Worm (Caenorhabditis elegans) whole organism, mixed stage, embryonic: ENCODE results near the gene tctn-1.
"Not testable (repeated sequence)": the region's sequence is repeated elsewhere in the genome, so short reads cannot be mapped to it uniquely, and the experiment has no call there.

Experiments
- M03D4.4 ChIP-seq: sonication (generic microtip); optimal IDR thresholded peaks from 2 replicates; lab custom pipeline; 2017; ENCODE audit warnings: mild to moderate bottlenecking, missing genetic modification characterization, missing compliant biosample characterization
- blmp-1 ChIP-seq: fragments of 150-350 bp; optimal IDR thresholded peaks from 2 replicates; lab custom pipeline; 2014; ENCODE audit warnings: missing biosample characterization, missing genetic modification characterization
- ceh-83 ChIP-seq: fragments of 200-800 bp; sonication (Bioruptor generic); optimal IDR thresholded peaks from 2 replicates; lab custom pipeline; 2018; ENCODE audit warnings: mild to moderate bottlenecking, missing genetic modification characterization, missing compliant biosample characterization
- ces-1 ChIP-seq: fragments of 150-350 bp; optimal IDR thresholded peaks from 2 replicates; lab custom pipeline; 2014; ENCODE audit warnings: missing biosample characterization, missing genetic modification reagents, missing genetic modification characterization
- cnd-1 ChIP-seq: fragments of 200-800 bp; sonication (Bioruptor generic); optimal IDR thresholded peaks from 2 replicates; lab custom pipeline; 2018; ENCODE audit warnings: mild to moderate bottlenecking, missing genetic modification characterization, missing compliant biosample characterization
- drap-1 ChIP-seq: fragments of 200-800 bp; sonication (Bioruptor generic); optimal IDR thresholded peaks from 3 replicates; lab custom pipeline; 2018; ENCODE audit warnings: mild to moderate bottlenecking, missing genetic modification characterization, missing compliant biosample characterization
- elt-1 ChIP-seq: sonication (generic microtip); optimal IDR thresholded peaks from 2 replicates; lab custom pipeline; 2017; ENCODE audit warnings: missing genetic modification characterization, mild to moderate bottlenecking, missing compliant biosample characterization, antibody characterized with exemption, moderate library complexity, borderline replicate concordance; ENCODE audit not compliant: insufficient read depth
- flh-1 ChIP-seq: fragments of 200-800 bp; sonication (Bioruptor generic); optimal IDR thresholded peaks from 2 replicates; lab custom pipeline; 2018; ENCODE audit warnings: mild to moderate bottlenecking, missing genetic modification characterization, moderate library complexity, missing compliant biosample characterization
- ham-2 ChIP-seq: fragments of 200-800 bp; sonication (Bioruptor generic); optimal IDR thresholded peaks from 2 replicates; lab custom pipeline; 2018; ENCODE audit warnings: mild to moderate bottlenecking, missing genetic modification characterization, missing compliant biosample characterization
- hlh-1 ChIP-seq: fragments of 150-350 bp; optimal IDR thresholded peaks from 2 replicates; lab custom pipeline; 2014; ENCODE audit warnings: missing biosample characterization, missing genetic modification reagents, missing genetic modification characterization
- lin-13 ChIP-seq: fragments of 150-350 bp; optimal IDR thresholded peaks from 2 replicates; lab custom pipeline; 2014; ENCODE audit warnings: missing biosample characterization, missing genetic modification characterization
- lin-32 ChIP-seq: fragments of 200-800 bp; sonication (Bioruptor generic); optimal IDR thresholded peaks from 2 replicates; lab custom pipeline; 2018; ENCODE audit warnings: mild to moderate bottlenecking, missing genetic modification characterization, missing compliant biosample characterization
- lsy-2 ChIP-seq: fragments of 150-350 bp; optimal IDR thresholded peaks from 2 replicates; lab custom pipeline; 2014; ENCODE audit warnings: missing biosample characterization, missing genetic modification characterization
- mep-1 ChIP-seq: fragments of 150-350 bp; optimal IDR thresholded peaks from 2 replicates; lab custom pipeline; 2017; ENCODE audit warnings: missing biosample characterization, missing genetic modification reagents, missing genetic modification characterization, inconsistent platforms
- mls-2 ChIP-seq: sonication (generic microtip); optimal IDR thresholded peaks from 2 replicates; lab custom pipeline; 2016; ENCODE audit warnings: mild to moderate bottlenecking, missing genetic modification characterization, moderate library complexity, missing compliant biosample characterization
- nhr-28 ChIP-seq: fragments of 150-350 bp; optimal IDR thresholded peaks from 2 replicates; lab custom pipeline; 2014; ENCODE audit warnings: missing biosample characterization, missing genetic modification characterization
- nhr-76 ChIP-seq: sonication (generic microtip); optimal IDR thresholded peaks from 2 replicates; lab custom pipeline; 2017; ENCODE audit warnings: missing biosample characterization, missing genetic modification characterization
- pha-4 ChIP-seq: fragments of 150-350 bp; optimal IDR thresholded peaks from 2 replicates; lab custom pipeline; 2018; ENCODE audit warnings: missing biosample characterization, missing genetic modification reagents, missing genetic modification characterization
- sem-2 ChIP-seq: fragments of 200-800 bp; sonication (Bioruptor generic); optimal IDR thresholded peaks from 2 replicates; lab custom pipeline; 2018; ENCODE audit warnings: mild to moderate bottlenecking, missing genetic modification characterization, missing compliant biosample characterization
- snpc-4 ChIP-seq: fragments of 150-350 bp; optimal IDR thresholded peaks from 2 replicates; lab custom pipeline; 2014; ENCODE audit warnings: missing biosample characterization, missing genetic modification characterization
- sptf-1 ChIP-seq: sonication (generic microtip); optimal IDR thresholded peaks from 2 replicates; lab custom pipeline; 2017; ENCODE audit warnings: mild to moderate bottlenecking, missing genetic modification characterization, moderate library complexity, missing compliant biosample characterization
- tbx-8 ChIP-seq: fragments of 200-800 bp; sonication (Bioruptor generic); optimal IDR thresholded peaks from 2 replicates; lab custom pipeline; 2018; ENCODE audit warnings: mild to moderate bottlenecking, missing genetic modification characterization, moderate library complexity, missing compliant biosample characterization
- unc-120 ChIP-seq: sonication (generic microtip); optimal IDR thresholded peaks from 2 replicates; lab custom pipeline; 2017; ENCODE audit warnings: missing genetic modification characterization, missing compliant biosample characterization; ENCODE audit not compliant: poor library complexity, severe bottlenecking
- unc-39 ChIP-seq: fragments of 150-350 bp; optimal IDR thresholded peaks from 2 replicates; lab custom pipeline; 2014; ENCODE audit warnings: missing biosample characterization, missing genetic modification characterization
- unc-62 ChIP-seq: fragments of 150-350 bp; optimal IDR thresholded peaks from 2 replicates; lab custom pipeline; 2014; ENCODE audit warnings: missing biosample characterization, missing genetic modification reagents, missing genetic modification characterization
- zip-8 ChIP-seq: fragments of 150-350 bp; optimal IDR thresholded peaks from 2 replicates; lab custom pipeline; 2014; ENCODE audit warnings: missing biosample characterization, missing genetic modification characterization

The tctn-1 gene

ce11 chrIV:4724562-4724961 is 23.1 kb downstream of the tctn-1 start, which contains the start of gene K08F11.1:
K08F11.1 (plus strand) TSS chrIV:4724862.
- TF ChIP-seq unc-39 (tag; lab: Kevin White, UChicago) (no peak), lin-13 (tag; lab: Kevin White, UChicago) (no peak), ces-1 (GFP tag; lab: Kevin White, UChicago) (no peak)

- TF ChIP-seq lin-32 (GFP tag; lab: Kevin White, UChicago): no peak
- no peak for TF ChIP-seq elt-1 (tag; lab: Kevin White, UChicago)
These were observed 23.9 kb downstream of the tctn-1 start for ce11 chrIV:4723687-4724086.

DNA sequence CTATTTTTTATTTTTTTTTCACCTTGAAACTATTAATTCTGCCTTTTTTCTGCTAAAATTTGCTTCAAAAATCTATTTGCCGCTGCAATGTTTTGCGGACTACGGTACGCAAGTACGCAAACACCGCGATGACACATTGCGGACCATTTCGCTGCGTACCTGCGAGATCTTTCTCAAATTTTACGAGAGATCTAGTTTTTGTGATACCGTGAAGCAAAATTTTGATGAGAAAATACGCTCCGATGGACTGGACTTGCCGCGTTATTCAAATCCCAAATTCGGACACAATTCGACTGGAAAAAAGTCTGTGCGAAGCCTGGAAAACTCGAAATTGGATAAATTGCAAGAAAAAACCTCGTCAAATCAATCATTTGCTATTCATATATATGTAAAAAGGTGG is 27.1 kb downstream of the tctn-1 start:
- TF ChIP-seq lsy-2 (tag; lab: Kevin White, UChicago): peak; percentile 61

DNA sequence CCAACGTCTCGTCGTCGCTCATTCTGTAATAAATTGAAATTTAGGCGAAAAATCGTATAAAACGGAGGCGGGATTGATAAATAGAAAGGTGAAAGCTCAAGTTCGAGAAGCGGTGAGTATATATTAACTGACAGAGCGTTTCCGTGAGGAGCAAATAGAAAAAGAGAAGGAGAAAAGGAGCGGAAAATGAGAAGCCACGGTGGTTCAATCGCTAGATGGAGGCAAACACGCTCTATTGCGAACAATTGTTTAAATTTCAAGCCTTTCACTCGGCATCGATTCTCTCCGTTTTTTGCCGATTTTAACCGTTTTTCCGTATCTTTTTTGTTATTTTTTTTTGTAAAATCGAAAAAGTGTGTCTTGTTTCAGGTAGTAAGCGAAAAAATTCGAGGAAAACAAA is 31.8 kb downstream of the tctn-1 start, which contains the start of gene miro-1:
TSS of gene miro-1 (minus strand) at position 23 of the 400 bp plus-strand sequence.
- TF ChIP-seq ham-2 (GFP tag; lab: Kevin White, UChicago); unc-120 (tag; lab: Kevin White, UChicago); nhr-28 (tag; lab: Kevin White, UChicago): not testable (repeated sequence)

DNA sequence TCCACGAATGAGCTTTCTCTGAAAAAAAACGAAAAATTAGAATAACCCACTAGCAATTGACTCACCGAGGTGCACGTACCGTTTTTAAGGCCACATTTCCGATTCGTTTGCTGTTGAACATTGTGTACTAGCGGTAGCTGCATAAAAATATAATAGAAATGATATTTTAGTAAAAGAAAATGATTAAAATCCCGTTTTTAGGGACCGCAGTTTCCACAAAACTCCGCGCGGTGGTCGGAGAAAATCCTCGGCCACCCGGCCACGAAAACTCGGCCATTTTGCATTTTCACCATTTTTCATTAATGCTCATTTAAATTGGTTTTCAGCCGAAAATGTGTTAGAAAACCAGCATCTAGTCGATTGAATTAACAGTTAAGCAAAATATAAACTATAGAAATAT is 35.3 kb downstream of the tctn-1 start, which contains the start of gene yars-2:
TSS of gene yars-2 (minus strand) at position 249 of the 400 bp plus-strand sequence.
- peak; percentile 5 for TF ChIP-seq ces-1 (GFP tag; lab: Kevin White, UChicago)
- no peak for TF ChIP-seq ceh-83 (GFP tag; lab: Kevin White, UChicago)
- TF ChIP-seq sptf-1 (tag; lab: Kevin White, UChicago): no peak

DNA sequence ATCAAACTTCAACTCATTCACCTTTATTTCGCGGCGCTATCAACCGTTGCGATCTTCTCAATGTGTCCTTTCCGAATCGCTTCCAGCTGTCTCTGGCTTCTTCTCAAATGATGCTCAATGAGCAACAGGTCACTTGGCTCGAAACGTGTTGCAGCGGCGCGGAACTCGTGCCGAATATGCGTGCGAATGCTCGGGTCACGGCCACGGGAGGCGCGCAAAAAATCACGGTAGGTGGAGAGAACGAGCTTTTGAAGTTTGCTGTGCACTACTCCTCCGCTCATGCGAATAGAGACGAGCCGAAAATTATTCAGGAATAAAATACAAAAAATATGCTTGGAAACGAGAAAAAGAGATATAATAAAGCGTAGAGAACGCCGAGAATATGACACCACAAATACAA is 37.2 kb downstream of the tctn-1 start, which contains the start of gene cif-1:
TSS of gene cif-1 (minus strand) at position 297 of the 400 bp plus-strand sequence.
- TF ChIP-seq unc-62 (GFP tag; lab: Kevin White, UChicago) (no peak), ham-2 (GFP tag; lab: Kevin White, UChicago) (no peak), flh-1 (no peak), snpc-4 (no peak), cnd-1 (no peak), hlh-1 (tag; lab: Kevin White, UChicago) (no peak), zip-8 (tag; lab: Kevin White, UChicago) (no peak), unc-120 (tag; lab: Kevin White, UChicago) (no peak), nhr-76 (tag; lab: Kevin White, UChicago) (no peak), ceh-83 (GFP tag; lab: Kevin White, UChicago) (no peak), pha-4 (tag; lab: Kevin White, UChicago) (no peak), mep-1 (no peak), elt-1 (tag; lab: Kevin White, UChicago) (no peak), mls-2 (tag; lab: Kevin White, UChicago) (no peak), sem-2 (GFP tag; lab: Kevin White, UChicago) (no peak), lsy-2 (tag; lab: Kevin White, UChicago) (no peak)

- TF ChIP-seq pha-4 (tag; lab: Kevin White, UChicago) (no peak), unc-120 (tag; lab: Kevin White, UChicago) (no peak), blmp-1 (tag; lab: Kevin White, UChicago) (no peak), M03D4.4 (tag; lab: Kevin White, UChicago) (no peak), mls-2 (tag; lab: Kevin White, UChicago) (no peak), elt-1 (tag; lab: Kevin White, UChicago) (no peak), flh-1 (no peak), drap-1 (GFP tag; lab: Kevin White, UChicago) (no peak), sptf-1 (tag; lab: Kevin White, UChicago) (no peak), sem-2 (GFP tag; lab: Kevin White, UChicago) (no peak), snpc-4 (no peak), tbx-8 (GFP tag; lab: Kevin White, UChicago) (no peak), mep-1 (no peak)
These were observed 41.7 kb downstream of the tctn-1 start for ce11 chrIV:4705922-4706321.
